Worm (Caenorhabditis elegans) whole organism, L1 larva: ENCODE measurements around the gene C07A4.2.

Source experiments
- aly-2 ChIP-seq: fragments of 150-350 bp; optimal IDR thresholded peaks from 2 replicates; lab custom pipeline; 2014; ENCODE audit warnings: missing biosample characterization, missing genetic modification characterization
- ceh-82 ChIP-seq, 3 experiments: fragments of 150-350 bp in 1 of 3; sonication (generic microtip) in 2 of 3; optimal IDR thresholded peaks; 2 replicates each; lab custom pipeline; 2014 to 2017; ENCODE audit warnings: missing biosample characterization in 3 of 3, missing genetic modification characterization in 3 of 3
- egl-27 ChIP-seq, 2 experiments: fragments of 150-350 bp in 1 of 2; sonication (generic microtip); optimal IDR thresholded peaks; 3 replicates each; lab custom pipeline; 2017 to 2018; ENCODE audit warnings: missing biosample characterization in 2 of 2, missing genetic modification characterization in 2 of 2, missing genetic modification reagents in 2 of 2
- jun-1 ChIP-seq: fragments of 150-350 bp; optimal IDR thresholded peaks from 2 replicates; lab custom pipeline; 2014; ENCODE audit warnings: missing biosample characterization, missing genetic modification reagents, missing genetic modification characterization
- mep-1 ChIP-seq: fragments of 150-350 bp; optimal IDR thresholded peaks from 2 replicates; lab custom pipeline; 2014; ENCODE audit warnings: missing biosample characterization, missing genetic modification characterization
- tbx-2 ChIP-seq: sonication (generic microtip); optimal IDR thresholded peaks from 2 replicates; lab custom pipeline; 2016; ENCODE audit warnings: missing genetic modification characterization, missing compliant biosample characterization

- TF ChIP-seq ceh-82 (tag; optimal IDR thresholded peaks at IDR 0.05; lab: Kevin White, UChicago) (peak; percentile 36 to 84 (median 39)), aly-2 (tag; lab: Kevin White, UChicago) (no peak), mep-1 (tag; lab: Kevin White, UChicago) (peak; percentile 90), jun-1 (peak; percentile 33), egl-27 (tag; optimal IDR thresholded peaks at IDR 0.05; lab: Kevin White, UChicago) (no peak), tbx-2 (tag; lab: Kevin White, UChicago) (peak; percentile 69)
These were observed 16.5 kb downstream of the C07A4.2 start for ce11 chrX:10188493-10188895.
